Fruit fly (Drosophila melanogaster) whole organism, prepupa: ENCODE data around the gene Rok.

ENCODE experiments used
- Blimp-1 ChIP-seq: fragments of 200-800 bp; sonication (Bioruptor generic); optimal IDR thresholded peaks from 3 replicates; lab custom pipeline; 2017; ENCODE audit warnings: missing biosample characterization, missing genetic modification characterization, mild to moderate bottlenecking, moderate library complexity, missing genetic modification reagents
- CG16779 ChIP-seq: fragments of 200-800 bp; sonication (Bioruptor generic); optimal IDR thresholded peaks from 3 replicates; lab custom pipeline; 2017; ENCODE audit warnings: missing biosample characterization, mild to moderate bottlenecking, missing genetic modification characterization
- CG6792 ChIP-seq: fragments of 200-800 bp; sonication (Bioruptor generic); optimal IDR thresholded peaks from 3 replicates; lab custom pipeline; 2016; ENCODE audit warnings: missing biosample characterization, missing genetic modification characterization
- CG8319 ChIP-seq: fragments of 200-800 bp; sonication (Bioruptor generic); optimal IDR thresholded peaks from 3 replicates; lab custom pipeline; 2016; ENCODE audit warnings: missing biosample characterization, missing genetic modification characterization
- Eip78C ChIP-seq: fragments of 200-800 bp; sonication (Bioruptor generic); peaks from one replicate; lab custom pipeline; 2016; ENCODE audit warnings: missing biosample characterization, missing genetic modification characterization
- Sox15 ChIP-seq: fragments of 200-800 bp; sonication (Bioruptor generic); optimal IDR thresholded peaks from 3 replicates; lab custom pipeline; 2016; ENCODE audit warnings: missing biosample characterization, missing genetic modification characterization
- eg ChIP-seq: fragments of 200-800 bp; sonication (Bioruptor generic); IDR thresholded peaks from 3 replicates; pipeline ENCODE4 v1.3.6; 2022; ENCODE audit warnings: missing biosample characterization, missing genetic modification characterization
- salr ChIP-seq, 2 experiments: fragments of 200-800 bp; sonication (Bioruptor generic); optimal IDR thresholded peaks; 3 replicates each; lab custom pipeline; 2016 to 2018; ENCODE audit warnings: missing biosample characterization in 2 of 2, missing genetic modification characterization in 2 of 2, mild to moderate bottlenecking in 1 of 2

dm6 chrX:16616773-16617738, 20.2 kb downstream of the Rok start:
- TF ChIP-seq salr (GFP tag; optimal IDR thresholded peaks at IDR 0.05; lab: Kevin White, UChicago): no peak
- peak; percentile 69 for TF ChIP-seq Blimp-1 (GFP tag; lab: Kevin White, UChicago)
- no peak for TF ChIP-seq CG6792 (GFP tag; lab: Kevin White, UChicago)
- peak; percentile 66 for TF ChIP-seq Eip78C
- no peak for TF ChIP-seq Sox15 (GFP tag; lab: Kevin White, UChicago)
- TF ChIP-seq CG8319 (GFP tag; lab: Kevin White, UChicago): no peak
- no peak for TF ChIP-seq eg (GFP tag; lab: Robert Waterston, UW)
- TF ChIP-seq CG16779 (tag; lab: Kevin White, UChicago): no peak
